Fruit fly (Drosophila melanogaster) whole organism, adult: ENCODE measurements around the gene CG14797.

ENCODE experiments used
- CG11617 ChIP-seq: fragments of 200-800 bp; sonication (Bioruptor generic); optimal IDR thresholded peaks from 2 replicates; lab custom pipeline; 2017; ENCODE audit warnings: mild to moderate bottlenecking, missing biosample characterization, missing genetic modification reagents, missing genetic modification characterization
- CG12768 ChIP-seq: fragments of 200-800 bp; sonication (Bioruptor generic); optimal IDR thresholded peaks from 2 replicates; lab custom pipeline; 2017; ENCODE audit warnings: missing biosample characterization, missing genetic modification characterization, mild to moderate bottlenecking, moderate library complexity, missing genetic modification reagents
- CG14711 ChIP-seq: fragments of 200-800 bp; sonication (Bioruptor generic); optimal IDR thresholded peaks from 2 replicates; lab custom pipeline; 2018; ENCODE audit warnings: missing biosample characterization, mild to moderate bottlenecking, missing genetic modification characterization, moderate library complexity
- CG1620 ChIP-seq: fragments of 200-800 bp; sonication (Bioruptor generic); optimal IDR thresholded peaks from 2 replicates; lab custom pipeline; 2016; ENCODE audit warnings: missing biosample characterization, missing genetic modification characterization
- CG33017 ChIP-seq: fragments of 200-800 bp; sonication (Bioruptor generic); optimal IDR thresholded peaks from 2 replicates; lab custom pipeline; 2018; ENCODE audit warnings: missing biosample characterization, mild to moderate bottlenecking, missing genetic modification characterization, moderate library complexity
- CG5204 ChIP-seq: fragments of 200-800 bp; sonication (Bioruptor generic); optimal IDR thresholded peaks from 2 replicates; lab custom pipeline; 2016; ENCODE audit warnings: missing biosample characterization, missing genetic modification characterization
- CG7045 ChIP-seq: fragments of 200-800 bp; sonication (Bioruptor generic); optimal IDR thresholded peaks from 2 replicates; lab custom pipeline; 2017; ENCODE audit warnings: missing biosample characterization, mild to moderate bottlenecking, missing genetic modification characterization
- CG7101 ChIP-seq: fragments of 200-800 bp; sonication (Bioruptor generic); optimal IDR thresholded peaks from 2 replicates; lab custom pipeline; 2018; ENCODE audit warnings: missing biosample characterization, mild to moderate bottlenecking, missing genetic modification characterization, moderate library complexity
- Clk ChIP-seq: fragments of 200-800 bp; sonication (Bioruptor generic); optimal IDR thresholded peaks from 2 replicates; lab custom pipeline; 2017; ENCODE audit warnings: missing biosample characterization, missing genetic modification characterization
- Crg-1 ChIP-seq: fragments of 200-800 bp; sonication (Bioruptor generic); optimal IDR thresholded peaks from 2 replicates; lab custom pipeline; 2016; ENCODE audit warnings: missing biosample characterization, missing genetic modification characterization
- Hr96 ChIP-seq: fragments of 200-800 bp; sonication (Bioruptor generic); optimal IDR thresholded peaks from 2 replicates; lab custom pipeline; 2016; ENCODE audit warnings: missing biosample characterization, missing genetic modification characterization
- Mnt ChIP-seq: fragments of 200-800 bp; sonication (Bioruptor generic); optimal IDR thresholded peaks from 2 replicates; lab custom pipeline; 2016; ENCODE audit warnings: missing biosample characterization, mild to moderate bottlenecking, missing genetic modification characterization
- bab1 ChIP-seq: fragments of 200-800 bp; sonication (Bioruptor generic); optimal IDR thresholded peaks from 3 replicates; lab custom pipeline; 2019; ENCODE audit warnings: missing biosample characterization, mild to moderate bottlenecking, missing genetic modification characterization, moderate library complexity
- cic ChIP-seq: fragments of 200-800 bp; sonication (Bioruptor generic); optimal IDR thresholded peaks from 2 replicates; lab custom pipeline; 2017; ENCODE audit warnings: missing biosample characterization, mild to moderate bottlenecking, missing genetic modification characterization, moderate library complexity
- cnc ChIP-seq, 2 experiments: fragments of >200 bp; optimal IDR thresholded peaks; 2 replicates each; lab custom pipeline; 2017
- kay ChIP-seq: fragments of 200-800 bp; sonication (Bioruptor generic); peaks from one replicate; lab custom pipeline; 2016; ENCODE audit warnings: missing biosample characterization, missing genetic modification characterization, borderline replicate concordance
- ovo ChIP-seq: fragments of 200-800 bp; sonication (Bioruptor generic); optimal IDR thresholded peaks from 2 replicates; lab custom pipeline; 2016; ENCODE audit warnings: missing biosample characterization, missing genetic modification characterization
- pad ChIP-seq: fragments of 200-800 bp; sonication (Bioruptor generic); optimal IDR thresholded peaks from 3 replicates; lab custom pipeline; 2017; ENCODE audit warnings: missing biosample characterization, missing genetic modification characterization, mild to moderate bottlenecking, moderate library complexity, missing genetic modification reagents
- tj ChIP-seq: fragments of 200-800 bp; sonication (Bioruptor generic); optimal IDR thresholded peaks from 3 replicates; lab custom pipeline; 2017; ENCODE audit warnings: missing biosample characterization, mild to moderate bottlenecking, missing genetic modification characterization, moderate library complexity
- toe ChIP-seq: fragments of 200-800 bp; sonication (Bioruptor generic); optimal IDR thresholded peaks from 2 replicates; lab custom pipeline; 2016; ENCODE audit warnings: missing biosample characterization, missing genetic modification characterization

The CG14797 gene

DNA sequence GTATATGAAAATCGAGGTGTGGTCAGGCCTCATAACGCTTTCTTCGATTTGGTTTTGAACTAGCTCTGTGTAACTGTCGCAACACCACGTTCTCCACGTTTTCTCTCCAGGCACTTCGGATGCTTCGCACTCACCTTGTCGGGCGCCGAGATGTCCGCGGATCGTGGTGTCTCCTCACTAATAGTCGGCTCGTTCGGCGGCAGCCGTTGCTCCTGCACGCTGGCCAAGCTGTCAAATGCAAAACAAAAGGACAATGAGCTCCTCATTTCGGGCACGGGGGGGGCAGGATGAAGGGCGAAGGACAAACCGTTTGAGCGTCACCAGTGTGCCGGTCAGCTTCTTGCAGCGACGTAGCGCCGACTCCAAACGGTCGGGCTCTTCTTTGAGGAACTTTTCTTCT, at the start of gene CG14797:
Gene CG14797 (plus strand): TSS at position 301 of the 400 bp plus-strand sequence.
- TF ChIP-seq pad (GFP tag; lab: Kevin White, UChicago) (no peak), Hr96 (no peak), cnc (optimal IDR thresholded peaks at IDR 0.05; lab: Kevin White, UChicago) (no peak), tj (GFP tag; lab: Kevin White, UChicago) (no peak), Clk (GFP tag; lab: Kevin White, UChicago) (no peak), CG33017 (tag; lab: Kevin White, UChicago) (no peak), CG11617 (GFP tag; lab: Kevin White, UChicago) (no peak), CG1620 (GFP tag; lab: Kevin White, UChicago) (no peak), cic (no peak), kay (GFP tag; lab: Kevin White, UChicago) (no peak), Mnt (GFP tag; lab: Kevin White, UChicago) (no peak), Crg-1 (GFP tag; lab: Kevin White, UChicago) (no peak), ovo (GFP tag; lab: Kevin White, UChicago) (no peak), CG12768 (GFP tag; lab: Kevin White, UChicago) (no peak), toe (no peak)

dm6 chrX:1643640-1644039, 37.7 kb upstream of the CG14797 start:
- TF ChIP-seq Crg-1 (GFP tag; lab: Kevin White, UChicago): no peak
- no peak for TF ChIP-seq CG1620 (GFP tag; lab: Kevin White, UChicago)
- no peak for TF ChIP-seq Clk (GFP tag; lab: Kevin White, UChicago)
- no peak for TF ChIP-seq cnc (optimal IDR thresholded peaks at IDR 0.05; lab: Kevin White, UChicago)
- no peak for TF ChIP-seq kay (GFP tag; lab: Kevin White, UChicago)

- TF ChIP-seq CG33017 (tag; lab: Kevin White, UChicago): no peak
Observed at dm6 chrX:1647876-1648275, 33.5 kb upstream of the CG14797 start.

DNA sequence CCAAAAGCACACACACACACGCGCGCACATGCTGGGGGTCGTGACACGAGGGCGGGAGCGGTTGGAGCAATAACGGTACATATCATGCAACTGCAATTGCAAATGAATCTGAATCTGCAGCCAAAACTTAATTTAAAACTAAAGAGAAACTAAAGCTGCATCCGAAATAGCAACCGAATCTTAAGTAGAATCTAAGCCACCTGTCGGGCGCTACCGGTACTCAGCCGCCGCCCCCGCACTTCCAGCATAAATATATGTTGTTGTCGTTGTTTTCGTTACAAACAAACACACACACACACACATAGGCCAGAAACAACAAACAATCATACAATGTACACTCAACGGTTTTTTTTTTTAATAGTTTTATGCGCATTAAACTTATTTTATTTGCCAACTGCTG, 21.1 kb upstream of the CG14797 start:
- TF ChIP-seq CG11617 (GFP tag; lab: Kevin White, UChicago) (no peak), CG1620 (GFP tag; lab: Kevin White, UChicago) (no peak), CG12768 (GFP tag; lab: Kevin White, UChicago) (no peak)

DNA sequence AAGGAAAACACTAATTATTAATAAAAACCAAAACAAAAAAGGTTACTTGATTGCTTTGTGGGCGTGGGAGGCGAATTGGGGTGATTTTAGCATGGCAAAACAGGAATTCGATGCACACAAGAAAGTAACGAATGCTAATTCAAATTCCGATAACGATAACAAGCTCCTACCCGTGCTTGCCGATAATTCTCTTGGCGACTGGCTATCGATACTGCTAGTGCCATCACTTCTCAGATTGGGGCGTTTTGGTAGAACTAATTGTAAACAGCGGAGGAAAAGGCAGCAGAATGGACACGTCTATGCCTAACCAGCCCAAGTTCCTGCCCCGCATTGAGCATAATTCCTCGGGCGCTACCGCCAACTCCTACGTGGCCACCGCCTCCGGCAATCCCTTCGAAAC, 16.5 kb upstream of the CG14797 start, which contains the start of gene dor:
Gene dor (plus strand): TSS at position 217 of the 400 bp plus-strand sequence.
- no peak for TF ChIP-seq CG33017 (tag; lab: Kevin White, UChicago)
- no peak for TF ChIP-seq cnc (optimal IDR thresholded peaks at IDR 0.05; lab: Kevin White, UChicago)
- peak; percentile 24 for TF ChIP-seq bab1 (GFP tag; lab: Kevin White, UChicago)

DNA sequence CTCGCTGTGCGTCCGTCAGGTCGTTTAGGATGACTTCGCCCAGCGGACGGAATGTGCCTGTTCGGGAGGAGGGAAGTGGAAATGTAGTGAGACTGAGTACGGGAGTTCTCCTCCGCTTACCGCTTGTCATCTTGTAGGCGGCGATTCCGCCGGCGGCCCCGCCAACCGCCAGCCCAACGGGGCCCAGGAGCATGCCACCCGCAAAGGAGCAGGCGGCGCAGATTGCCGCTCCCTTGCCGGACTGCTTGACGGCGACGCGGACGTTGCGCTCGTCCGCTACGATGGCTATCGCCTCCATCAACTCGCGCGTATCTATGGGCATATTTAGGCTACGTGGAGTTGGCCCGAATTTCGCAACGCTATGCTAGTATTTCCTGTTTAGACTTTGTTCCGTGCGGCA, 12.7 kb upstream of the CG14797 start, which contains the start of gene Mur2B:
Gene Mur2B (minus strand): TSS at position 101 of the 400 bp plus-strand sequence.
- TF ChIP-seq Mnt (GFP tag; lab: Kevin White, UChicago) (no peak), CG7045 (GFP tag; lab: Kevin White, UChicago) (no peak), tj (GFP tag; lab: Kevin White, UChicago) (no peak), pad (GFP tag; lab: Kevin White, UChicago) (no peak), CG1620 (GFP tag; lab: Kevin White, UChicago) (no peak), ovo (GFP tag; lab: Kevin White, UChicago) (no peak), CG11617 (GFP tag; lab: Kevin White, UChicago) (no peak), Crg-1 (GFP tag; lab: Kevin White, UChicago) (no peak), bab1 (GFP tag; lab: Kevin White, UChicago) (no peak), CG33017 (tag; lab: Kevin White, UChicago) (no peak), Hr96 (no peak), toe (no peak), CG5204 (GFP tag; lab: Kevin White, UChicago) (no peak), Clk (GFP tag; lab: Kevin White, UChicago) (no peak), cic (no peak)

DNA sequence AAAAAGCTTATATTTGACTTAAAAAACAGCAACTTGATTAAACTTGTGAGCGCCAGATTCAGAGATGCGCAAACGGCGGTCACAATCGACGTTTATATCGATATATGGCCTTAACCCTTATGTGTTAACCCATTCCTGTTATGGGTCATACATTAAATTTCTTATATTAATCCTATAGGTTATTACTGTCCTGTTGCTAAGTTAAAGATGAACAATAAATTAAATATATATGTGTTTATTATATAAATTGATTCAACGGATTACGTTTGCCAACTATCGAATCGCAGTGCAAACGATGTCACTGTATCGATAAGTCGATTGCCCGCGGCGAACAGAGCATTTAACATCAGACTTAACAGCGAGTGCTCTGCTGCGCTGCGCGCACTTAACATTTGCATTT, 12.2 kb upstream of the CG14797 start, which contains the start of the genes CG3740 and hfw:
Gene CG3740 (minus strand): TSS at position 84 of the 400 bp plus-strand sequence.
Gene hfw (plus strand): TSS at position 357 of the 400 bp plus-strand sequence.
- peak; percentile 48 for TF ChIP-seq Mnt (GFP tag; lab: Kevin White, UChicago)
- TF ChIP-seq pad (GFP tag; lab: Kevin White, UChicago): peak; percentile 45
- TF ChIP-seq CG7045 (GFP tag; lab: Kevin White, UChicago): peak; percentile 13
- peak; percentile 70 for TF ChIP-seq CG14711 (tag; lab: Kevin White, UChicago)
- TF ChIP-seq tj (GFP tag; lab: Kevin White, UChicago): peak; percentile 19
- no peak for TF ChIP-seq CG5204 (GFP tag; lab: Kevin White, UChicago)
- no peak for TF ChIP-seq kay (GFP tag; lab: Kevin White, UChicago)
- no peak for TF ChIP-seq cnc (optimal IDR thresholded peaks at IDR 0.05; lab: Kevin White, UChicago)
- peak; percentile 62 for TF ChIP-seq CG11617 (GFP tag; lab: Kevin White, UChicago)
- TF ChIP-seq toe: peak; percentile 27
- peak; percentile 82 for TF ChIP-seq bab1 (GFP tag; lab: Kevin White, UChicago)
- no peak for TF ChIP-seq Clk (GFP tag; lab: Kevin White, UChicago)
- peak; percentile 51 for TF ChIP-seq CG33017 (tag; lab: Kevin White, UChicago)
- TF ChIP-seq CG1620 (GFP tag; lab: Kevin White, UChicago): peak; percentile 50
- peak; percentile 13 for TF ChIP-seq Hr96
- peak; percentile 80 for TF ChIP-seq CG7101 (tag; lab: Kevin White, UChicago)
- peak; percentile 32 for TF ChIP-seq ovo (GFP tag; lab: Kevin White, UChicago)
- peak; percentile 10 for TF ChIP-seq Crg-1 (GFP tag; lab: Kevin White, UChicago)
- TF ChIP-seq cic: no peak
- TF ChIP-seq CG12768 (GFP tag; lab: Kevin White, UChicago): peak; percentile 29
